Fruit fly (Drosophila melanogaster) whole organism, embryonic: ENCODE results near the gene CG16790.

Source experiments
- Ada2b ChIP-seq: fragments of 200-800 bp; sonication (Bioruptor generic); IDR thresholded peaks from 2 replicates; pipeline ENCODE4 v1.3.6; 2022; ENCODE audit warnings: missing biosample characterization, missing genetic modification characterization
- Bdp1 ChIP-seq: fragments of 200-800 bp; sonication (Bioruptor generic); optimal IDR thresholded peaks from 3 replicates; lab custom pipeline; 2016; ENCODE audit warnings: missing biosample characterization, missing genetic modification characterization
- BtbVII ChIP-seq: fragments of 200-800 bp; sonication (Bioruptor generic); optimal IDR thresholded peaks from 3 replicates; lab custom pipeline; 2017; ENCODE audit warnings: missing biosample characterization, mild to moderate bottlenecking, missing genetic modification characterization
- C15 ChIP-seq: fragments of 200-800 bp; sonication (Bioruptor generic); IDR thresholded peaks from 3 replicates; pipeline ENCODE4 v1.3.6; 2022; ENCODE audit warnings: missing biosample characterization, missing genetic modification characterization
- CG10321 ChIP-seq: fragments of 200-800 bp; sonication (Bioruptor generic); IDR thresholded peaks from 2 replicates; pipeline ENCODE4 v1.3.6; 2022; ENCODE audit warnings: missing biosample characterization, missing genetic modification characterization
- CG10959 ChIP-seq: fragments of 200-800 bp; sonication (Bioruptor generic); IDR thresholded peaks from 2 replicates; pipeline ENCODE4 v1.3.6; 2022; ENCODE audit warnings: missing biosample characterization, missing genetic modification characterization
- CG11456 ChIP-seq: fragments of 200-800 bp; sonication (Bioruptor generic); IDR thresholded peaks from 3 replicates; pipeline ENCODE4 v1.3.6; 2022; ENCODE audit warnings: missing biosample characterization, missing genetic modification characterization
- CG11560 ChIP-seq: fragments of 200-800 bp; sonication (Bioruptor generic); IDR thresholded peaks from 3 replicates; pipeline ENCODE4 v1.3.6; 2022; ENCODE audit warnings: missing biosample characterization, missing genetic modification characterization
- CG12219 ChIP-seq: fragments of 200-800 bp; sonication (Bioruptor generic); optimal IDR thresholded peaks from 3 replicates; lab custom pipeline; 2018; ENCODE audit warnings: missing biosample characterization, mild to moderate bottlenecking, missing genetic modification characterization
- CG12769 ChIP-seq: fragments of 200-800 bp; sonication (Bioruptor generic); optimal IDR thresholded peaks from 2 replicates; lab custom pipeline; 2019; ENCODE audit warnings: missing biosample characterization, mild to moderate bottlenecking, missing genetic modification characterization, moderate library complexity
- CG13624 ChIP-seq: fragments of 200-800 bp; sonication (Bioruptor generic); optimal IDR thresholded peaks from 2 replicates; lab custom pipeline; 2016; ENCODE audit warnings: missing biosample characterization, missing genetic modification characterization
- CG13775 ChIP-seq: fragments of 200-800 bp; sonication (Bioruptor generic); optimal IDR thresholded peaks from 3 replicates; lab custom pipeline; 2017; ENCODE audit warnings: missing biosample characterization, mild to moderate bottlenecking, missing genetic modification characterization
- CG14014 ChIP-seq: fragments of 200-800 bp; sonication (Bioruptor generic); IDR thresholded peaks from 2 replicates; pipeline ENCODE4 v1.3.6; 2022; ENCODE audit warnings: missing biosample characterization, missing genetic modification characterization
- CG17568 ChIP-seq: fragments of 200-800 bp; sonication (Bioruptor generic); optimal IDR thresholded peaks from 2 replicates; lab custom pipeline; 2018; ENCODE audit warnings: missing biosample characterization, mild to moderate bottlenecking, missing genetic modification characterization, moderate library complexity
- CG1832 ChIP-seq: fragments of 200-800 bp; sonication (Bioruptor generic); optimal IDR thresholded peaks from 2 replicates; lab custom pipeline; 2017; ENCODE audit warnings: missing biosample characterization, mild to moderate bottlenecking, missing genetic modification characterization, inconsistent platforms
- CG32532 ChIP-seq: fragments of 200-800 bp; sonication (Bioruptor generic); IDR thresholded peaks from 2 replicates; pipeline ENCODE4 v1.3.6; 2022; ENCODE audit warnings: missing biosample characterization, missing genetic modification characterization
- CG5245 ChIP-seq: fragments of 200-800 bp; sonication (Bioruptor generic); optimal IDR thresholded peaks from 3 replicates; lab custom pipeline; 2016; ENCODE audit warnings: missing biosample characterization, missing genetic modification characterization
- CG7357 ChIP-seq: fragments of 200-800 bp; sonication (Bioruptor generic); IDR thresholded peaks from 3 replicates; pipeline ENCODE4 v1.3.6; 2022; ENCODE audit warnings: missing biosample characterization, missing genetic modification characterization
- CG9215 ChIP-seq: fragments of 200-800 bp; sonication (Bioruptor generic); IDR thresholded peaks from 2 replicates; pipeline ENCODE4 v1.3.6; 2022; ENCODE audit warnings: missing biosample characterization, missing genetic modification characterization
- D19B ChIP-seq: fragments of 200-800 bp; sonication (Bioruptor generic); optimal IDR thresholded peaks from 2 replicates; lab custom pipeline; 2017; ENCODE audit warnings: missing biosample characterization, mild to moderate bottlenecking, missing genetic modification characterization
- Dbx ChIP-seq: fragments of 200-800 bp; sonication (Bioruptor generic); IDR thresholded peaks from 3 replicates; pipeline ENCODE4 v1.3.6; 2022; ENCODE audit warnings: missing biosample characterization, missing genetic modification characterization
- Dip2 ChIP-seq: fragments of 200-800 bp; sonication (Bioruptor generic); IDR thresholded peaks from 2 replicates; pipeline ENCODE4 v1.3.6; 2022; ENCODE audit warnings: missing biosample characterization, missing genetic modification characterization
- HLH4C ChIP-seq: fragments of 200-800 bp; sonication (Bioruptor generic); IDR thresholded peaks from 3 replicates; pipeline ENCODE4 v1.3.6; 2022; ENCODE audit warnings: missing biosample characterization, missing genetic modification characterization; ENCODE audit not compliant: partially characterized antibody
- Hmx ChIP-seq: fragments of 200-800 bp; sonication (Bioruptor generic); optimal IDR thresholded peaks from 2 replicates; lab custom pipeline; 2016; ENCODE audit warnings: missing biosample characterization, missing genetic modification characterization
- MTF-1 ChIP-seq: fragments of 200-800 bp; sonication (Bioruptor generic); optimal IDR thresholded peaks from 2 replicates; lab custom pipeline; 2018; ENCODE audit warnings: missing biosample characterization, mild to moderate bottlenecking, missing genetic modification characterization, borderline replicate concordance
- NfI ChIP-seq: fragments of 200-800 bp; sonication (Bioruptor generic); optimal IDR thresholded peaks from 3 replicates; lab custom pipeline; 2018; ENCODE audit warnings: missing biosample characterization, mild to moderate bottlenecking, missing genetic modification characterization, moderate library complexity
- Taf1 ChIP-seq: fragments of 200-800 bp; sonication (Bioruptor generic); IDR thresholded peaks from 2 replicates; pipeline ENCODE4 v1.3.6; 2022; ENCODE audit warnings: missing biosample characterization, missing genetic modification characterization
- bowl ChIP-seq: fragments of 200-800 bp; sonication (Bioruptor generic); IDR thresholded peaks from 2 replicates; pipeline ENCODE4 v1.3.6; 2022; ENCODE audit warnings: missing biosample characterization, missing genetic modification characterization
- cato ChIP-seq: fragments of 200-800 bp; sonication (Bioruptor generic); optimal IDR thresholded peaks from 2 replicates; lab custom pipeline; 2016; ENCODE audit warnings: missing biosample characterization, missing genetic modification characterization, borderline replicate concordance
- chif ChIP-seq, 2 experiments: fragments of 200-800 bp; sonication (Bioruptor generic); optimal IDR thresholded peaks; 3 replicates each; lab custom pipeline; 2016; ENCODE audit warnings: missing biosample characterization in 2 of 2, missing genetic modification characterization in 2 of 2
- chn ChIP-seq: fragments of 200-800 bp; sonication (Bioruptor generic); optimal IDR thresholded peaks from 2 replicates; lab custom pipeline; 2016; ENCODE audit warnings: missing biosample characterization, missing genetic modification characterization
- ci ChIP-seq: fragments of 200-800 bp; sonication (Bioruptor generic); IDR thresholded peaks from 3 replicates; pipeline ENCODE4 v1.3.6; 2022; ENCODE audit warnings: missing biosample characterization, missing genetic modification characterization
- dmrt11E ChIP-seq: fragments of 200-800 bp; sonication (Bioruptor generic); optimal IDR thresholded peaks from 3 replicates; lab custom pipeline; 2018; ENCODE audit warnings: missing biosample characterization, mild to moderate bottlenecking, missing genetic modification characterization, moderate library complexity
- ewg ChIP-seq: fragments of 200-800 bp; sonication (Bioruptor generic); optimal IDR thresholded peaks from 3 replicates; lab custom pipeline; 2017; ENCODE audit warnings: mild to moderate bottlenecking, missing biosample characterization, missing genetic modification reagents, missing genetic modification characterization
- her ChIP-seq: fragments of 200-800 bp; sonication (Bioruptor generic); optimal IDR thresholded peaks from 2 replicates; lab custom pipeline; 2016; ENCODE audit warnings: missing biosample characterization, missing genetic modification characterization
- ind ChIP-seq: fragments of 200-800 bp; sonication (Bioruptor generic); optimal IDR thresholded peaks from 3 replicates; lab custom pipeline; 2016; ENCODE audit warnings: missing biosample characterization, missing genetic modification characterization
- jing ChIP-seq: fragments of 200-800 bp; sonication (Bioruptor generic); optimal IDR thresholded peaks from 2 replicates; lab custom pipeline; 2018; ENCODE audit warnings: missing biosample characterization, mild to moderate bottlenecking, missing genetic modification characterization
- lab ChIP-seq: fragments of 200-800 bp; sonication (Bioruptor generic); optimal IDR thresholded peaks from 3 replicates; lab custom pipeline; 2017; ENCODE audit warnings: missing biosample characterization, missing genetic modification characterization, mild to moderate bottlenecking, moderate library complexity, missing genetic modification reagents
- nmo ChIP-seq: fragments of 200-800 bp; sonication (Bioruptor generic); optimal IDR thresholded peaks from 2 replicates; lab custom pipeline; 2018; ENCODE audit warnings: missing biosample characterization, mild to moderate bottlenecking, missing genetic modification characterization, moderate library complexity
- oc ChIP-seq: fragments of 200-800 bp; sonication (Bioruptor generic); optimal IDR thresholded peaks from 2 replicates; lab custom pipeline; 2018; ENCODE audit warnings: missing biosample characterization, mild to moderate bottlenecking, missing genetic modification characterization, moderate library complexity
- odd ChIP-seq: fragments of 200-800 bp; sonication (Bioruptor generic); optimal IDR thresholded peaks from 2 replicates; lab custom pipeline; 2017; ENCODE audit warnings: missing biosample characterization, mild to moderate bottlenecking, missing genetic modification characterization
- ro ChIP-seq: fragments of 200-800 bp; sonication (Bioruptor generic); IDR thresholded peaks from 2 replicates; pipeline ENCODE4 v1.3.6; 2022; ENCODE audit warnings: missing biosample characterization, missing genetic modification characterization
- run ChIP-seq: fragments of 200-800 bp; sonication (Bioruptor generic); optimal IDR thresholded peaks from 3 replicates; lab custom pipeline; 2018; ENCODE audit warnings: missing biosample characterization, mild to moderate bottlenecking, missing genetic modification characterization
- salm ChIP-seq: fragments of 200-800 bp; sonication (Bioruptor generic); optimal IDR thresholded peaks from 2 replicates; lab custom pipeline; 2018; ENCODE audit warnings: missing biosample characterization, mild to moderate bottlenecking, missing genetic modification characterization
- sc ChIP-seq, 3 experiments: fragments of >200 bp in 2 of 3; fragments of 200-800 bp in 1 of 3; sonication (Bioruptor generic) in 1 of 3; optimal IDR thresholded peaks; 2 replicates in 2 of 3; 3 replicates in 1 of 3; lab custom pipeline; 2017; ENCODE audit warnings: mild to moderate bottlenecking in 1 of 3, missing biosample characterization in 1 of 3, missing genetic modification characterization in 1 of 3, missing genetic modification reagents in 1 of 3
- slou ChIP-seq: fragments of 200-800 bp; sonication (Bioruptor generic); optimal IDR thresholded peaks from 3 replicates; lab custom pipeline; 2016; ENCODE audit warnings: missing biosample characterization, missing genetic modification characterization
- sna ChIP-seq: fragments of 200-800 bp; sonication (Bioruptor generic); IDR thresholded peaks from 2 replicates; pipeline ENCODE4 v1.3.6; 2022; ENCODE audit warnings: missing biosample characterization, missing genetic modification characterization; ENCODE audit not compliant: partially characterized antibody
- tna ChIP-seq: fragments of 200-800 bp; sonication (Bioruptor generic); IDR thresholded peaks from 2 replicates; pipeline ENCODE4 v1.3.6; 2022; ENCODE audit warnings: missing biosample characterization, missing genetic modification characterization; ENCODE audit not compliant: partially characterized antibody
- trh ChIP-seq: fragments of 200-800 bp; sonication (Bioruptor generic); optimal IDR thresholded peaks from 2 replicates; lab custom pipeline; 2016; ENCODE audit warnings: missing biosample characterization, missing genetic modification characterization
- vvl ChIP-seq: fragments of 200-800 bp; sonication (Bioruptor generic); IDR thresholded peaks from 2 replicates; pipeline ENCODE4 v1.3.6; 2022; ENCODE audit warnings: missing biosample characterization, missing genetic modification characterization
- wor ChIP-seq: fragments of 200-800 bp; sonication (Bioruptor generic); IDR thresholded peaks from 2 replicates; pipeline ENCODE4 v1.3.6; 2022; ENCODE audit warnings: missing biosample characterization, missing genetic modification characterization

CG16790 gene

DNA sequence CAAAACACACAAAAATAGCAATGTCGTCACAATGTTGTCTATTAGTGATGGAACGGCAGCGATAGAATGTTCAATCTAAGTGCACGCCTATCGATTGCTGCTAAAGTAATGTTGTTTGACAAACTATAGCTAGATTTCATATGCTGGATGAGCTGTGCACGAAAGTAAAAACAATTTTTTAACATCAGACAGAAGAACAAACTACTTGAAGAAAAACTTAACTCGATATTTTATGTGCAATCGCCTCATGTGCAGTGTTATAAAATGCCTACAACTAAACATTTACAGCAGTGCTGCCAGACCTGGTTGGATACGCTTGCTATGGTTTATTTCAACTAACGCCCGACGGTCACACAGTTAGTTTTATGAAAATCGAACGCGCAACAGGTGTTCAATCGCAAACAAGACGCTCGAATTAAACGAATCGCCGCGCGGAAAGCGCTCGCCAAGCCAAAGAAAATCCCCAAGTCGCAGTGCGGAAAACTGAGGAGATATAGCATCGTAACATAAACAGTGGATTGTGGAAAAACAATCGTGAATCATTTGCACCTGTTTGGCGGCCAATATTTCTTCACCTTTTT lies 21.0 kb upstream of the CG16790 start, which contains the start of the genes bocks and CG8312 (continued):
- no peak for TF ChIP-seq CG7357 (GFP tag; lab: Robert Waterston, UW)
- TF ChIP-seq CG12219 (GFP tag; lab: Kevin White, UChicago) = no peak
- no peak for TF ChIP-seq salm (tag; lab: Kevin White, UChicago)
- no peak for TF ChIP-seq jing (GFP tag; lab: Kevin White, UChicago)
- TF ChIP-seq CG11560 (tag; lab: Robert Waterston, UW) = no peak
- no peak for TF ChIP-seq D19B (GFP tag; lab: Kevin White, UChicago)
- TF ChIP-seq nmo (GFP tag; lab: Kevin White, UChicago) = peak; percentile 79
- TF ChIP-seq NfI = peak; percentile 26
- no peak for TF ChIP-seq CG14014
- TF ChIP-seq Ada2b (GFP tag; lab: Robert Waterston, UW) = no peak
- TF ChIP-seq dmrt11E (tag; lab: Kevin White, UChicago) = peak; percentile 16
- TF ChIP-seq oc = no peak
- TF ChIP-seq CG12769 (tag; lab: Kevin White, UChicago) = peak; percentile 51
- TF ChIP-seq ci (GFP tag; lab: Robert Waterston, UW) = no peak
- TF ChIP-seq chn (GFP tag; lab: Kevin White, UChicago) = peak; percentile 63
- TF ChIP-seq odd = peak; percentile 12
- no peak for TF ChIP-seq cato (GFP tag; lab: Kevin White, UChicago)
- no peak for TF ChIP-seq Dbx (GFP tag; lab: Robert Waterston, UW)
- no peak for TF ChIP-seq CG10321 (GFP tag; lab: Robert Waterston, UW)
- no peak for TF ChIP-seq CG32532 (GFP tag; lab: Robert Waterston, UW)
- TF ChIP-seq CG17568 = no peak
- TF ChIP-seq Taf1 (GFP tag; lab: Robert Waterston, UW) = no peak
- TF ChIP-seq ro (GFP tag; lab: Robert Waterston, UW) = no peak
- TF ChIP-seq CG13624 = peak; percentile 79
- no peak for TF ChIP-seq C15 (GFP tag; lab: Robert Waterston, UW)
- TF ChIP-seq CG11456 (GFP tag; lab: Robert Waterston, UW) = no peak
- no peak for TF ChIP-seq slou (GFP tag; lab: Kevin White, UChicago)
- peak; percentile 69 for TF ChIP-seq lab (GFP tag; lab: Kevin White, UChicago)
- no peak for TF ChIP-seq vvl (GFP tag; lab: Robert Waterston, UW)
- no peak for TF ChIP-seq HLH4C (GFP tag; lab: Robert Waterston, UW)
- no peak for TF ChIP-seq tna (GFP tag; lab: Robert Waterston, UW)
- TF ChIP-seq run = no peak
- TF ChIP-seq CG9215 (GFP tag; lab: Robert Waterston, UW) = no peak
- TF ChIP-seq ewg (GFP tag; lab: Kevin White, UChicago) = peak; percentile 80
- TF ChIP-seq sna = no peak
- no peak for TF ChIP-seq Hmx (GFP tag; lab: Kevin White, UChicago)
- TF ChIP-seq Dip2 (GFP tag; lab: Robert Waterston, UW) = no peak
- no peak for TF ChIP-seq bowl
- TF ChIP-seq trh (GFP tag; lab: Kevin White, UChicago) = no peak
- peak; percentile 26 for TF ChIP-seq Bdp1
- peak; percentile 26 for TF ChIP-seq ind
- TF ChIP-seq CG10959 (GFP tag; lab: Robert Waterston, UW) = no peak
- no peak for TF ChIP-seq wor (GFP tag; lab: Robert Waterston, UW)
- TF ChIP-seq MTF-1 (GFP tag; lab: Kevin White, UChicago) = no peak
- peak; percentile 30 for TF ChIP-seq her (GFP tag; lab: Kevin White, UChicago)
- no peak for TF ChIP-seq CG5245
- peak; percentile 28 to 55 for TF ChIP-seq chif (GFP tag; optimal IDR thresholded peaks at IDR 0.05; lab: Kevin White, UChicago)
- peak; percentile 16 for TF ChIP-seq BtbVII
- TF ChIP-seq sc (optimal IDR thresholded peaks at IDR 0.05; lab: Kevin White, UChicago) = no peak
- TF ChIP-seq sc (GFP tag; optimal IDR thresholded peaks at IDR 0.05; lab: Kevin White, UChicago) = no peak
- peak; percentile 26 for TF ChIP-seq CG13775 (GFP tag; lab: Kevin White, UChicago)
- no peak for TF ChIP-seq CG1832 (GFP tag; lab: Kevin White, UChicago)
